Worm (Caenorhabditis elegans): ENCODE results near the gene egl-9.

- TF ChIP-seq T22C8.4 (GFP tag; IDR thresholded peaks at IDR 0.05) (no peak), ref-1 (GFP tag; conservative IDR thresholded peaks at IDR 0.05) (no peak), ztf-29 (GFP tag; IDR thresholded peaks at IDR 0.05) (no peak), ztf-23 (GFP tag; IDR thresholded peaks at IDR 0.05) (no peak), klf-2 (GFP tag; conservative IDR thresholded peaks at IDR 0.05) (no peak), tab-1 (GFP tag; IDR thresholded peaks at IDR 0.05) (no peak), cog-1 (tag; optimal IDR thresholded peaks at IDR 0.05) (no peak)
Measured at ce11 chrV:10508855-10509254, 40.5 kb downstream of the egl-9 start, which contains the start of gene C35A5.6.

Data from whole organism, midembryonic.